Fruit fly (Drosophila melanogaster): Measurements from ENCODE around the gene CG14244.

DNA sequence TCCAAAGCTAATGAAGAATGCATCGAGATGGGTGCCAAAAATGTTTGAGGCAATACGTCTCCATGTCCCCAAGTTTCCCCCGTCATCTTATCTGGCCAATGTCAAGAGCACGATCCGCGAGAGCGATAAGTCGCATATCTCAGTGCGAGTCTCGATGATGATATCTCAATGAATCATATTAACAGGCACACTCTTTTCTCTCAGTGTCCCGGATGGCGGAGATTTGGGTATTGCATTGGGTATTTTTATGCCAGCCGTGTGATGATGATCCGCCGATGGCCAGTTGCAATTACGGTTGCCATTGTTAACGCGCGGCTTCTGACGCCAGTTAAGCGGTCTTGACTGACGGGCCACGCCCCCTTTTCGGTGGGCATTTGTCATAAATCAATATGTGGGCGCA is 1.1 kb downstream of the CG14244 start, which contains the start of gene CG14246:
- TF ChIP-seq CG7101 (tag; optimal IDR thresholded peaks at IDR 0.05) (no peak), kay (GFP tag; ENCODE audit: borderline replicate concordance) (no peak)

All from whole organism, adult.